Worm (Caenorhabditis elegans) whole organism, late embryonic: Measurements from ENCODE around the gene F13E6.2.

ENCODE experiments used
- ama-1 ChIP-seq: fragments of 150-350 bp; optimal IDR thresholded peaks from 2 replicates; lab custom pipeline; 2014
- ceh-18 ChIP-seq: sonication (generic microtip); optimal IDR thresholded peaks from 2 replicates; lab custom pipeline; 2016; ENCODE audit warnings: missing genetic modification characterization, missing compliant biosample characterization
- ceh-9 ChIP-seq: sonication (generic microtip); optimal IDR thresholded peaks from 2 replicates; lab custom pipeline; 2016; ENCODE audit warnings: mild to moderate bottlenecking, missing genetic modification characterization, inconsistent platforms, missing compliant biosample characterization
- elt-2 ChIP-seq: sonication (generic microtip); optimal IDR thresholded peaks from 2 replicates; lab custom pipeline; 2016; ENCODE audit warnings: missing genetic modification reagents, missing genetic modification characterization, missing compliant biosample characterization
- hlh-30 ChIP-seq: sonication (generic microtip); optimal IDR thresholded peaks from 2 replicates; lab custom pipeline; 2017; ENCODE audit warnings: antibody characterized with exemption, missing genetic modification characterization, missing compliant biosample characterization; ENCODE audit not compliant: insufficient read depth
- ttx-3 ChIP-seq: sonication (generic microtip); optimal IDR thresholded peaks from 2 replicates; lab custom pipeline; 2016; ENCODE audit warnings: missing genetic modification reagents, missing genetic modification characterization, missing compliant biosample characterization

DNA sequence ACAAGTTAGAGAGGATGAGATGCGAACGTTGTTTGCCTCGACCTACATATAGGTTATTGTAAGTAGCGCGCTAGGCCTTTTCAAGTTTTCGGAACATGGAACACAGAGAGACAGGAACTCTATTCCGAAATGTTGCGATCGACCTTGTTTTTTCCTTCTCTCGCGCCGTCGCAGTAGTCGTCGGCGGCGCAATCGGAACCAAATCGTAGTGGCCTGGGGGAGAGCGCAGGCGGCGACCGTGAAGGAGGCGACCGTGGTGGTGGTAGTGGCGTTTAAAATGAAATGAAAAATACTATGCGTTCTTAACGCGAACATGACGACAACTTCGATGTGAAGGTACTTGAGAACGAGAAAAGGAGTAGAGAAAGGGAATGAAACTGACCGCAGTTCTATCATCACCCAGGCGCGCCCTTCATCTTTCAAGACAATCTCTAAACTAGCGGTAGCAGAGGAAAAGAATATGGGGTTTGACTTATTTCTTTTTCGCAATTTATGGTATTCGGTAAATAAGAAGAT is 26.5 kb downstream of the F13E6.2 start:
- TF ChIP-seq elt-2 (tag; lab: Kevin White, UChicago) (no peak), ama-1 (lab: Kevin White, UChicago) (no peak), ceh-18 (tag; lab: Kevin White, UChicago) (no peak), hlh-30 (tag; lab: Kevin White, UChicago) (no peak), ttx-3 (tag; lab: Kevin White, UChicago) (no peak), ceh-9 (tag; lab: Kevin White, UChicago) (no peak)
